Worm (Caenorhabditis elegans): ENCODE data around the gene C09B7.2.

C09B7.2 gene

ce11 chrX:2703887-2704286 is 36.0 kb downstream of the C09B7.2 start:
- TF ChIP-seq sma-9 (GFP tag; optimal IDR thresholded peaks at IDR 0.05) (peak; percentile 72), sma-9 (tag; optimal IDR thresholded peaks at IDR 0.05) (no peak), nhr-25 (tag; optimal IDR thresholded peaks at IDR 0.05) (peak; percentile 68), dmd-4 (tag; optimal IDR thresholded peaks at IDR 0.05) (no peak), fos-1 (tag; optimal IDR thresholded peaks at IDR 0.05) (peak; percentile 31), lin-39 (tag; optimal IDR thresholded peaks at IDR 0.05) (no peak), lin-13 (GFP tag; optimal IDR thresholded peaks at IDR 0.05) (no peak), ceh-16 (tag; optimal IDR thresholded peaks at IDR 0.05) (peak; percentile 94), elt-1 (tag; optimal IDR thresholded peaks at IDR 0.05) (peak; percentile 88)

DNA sequence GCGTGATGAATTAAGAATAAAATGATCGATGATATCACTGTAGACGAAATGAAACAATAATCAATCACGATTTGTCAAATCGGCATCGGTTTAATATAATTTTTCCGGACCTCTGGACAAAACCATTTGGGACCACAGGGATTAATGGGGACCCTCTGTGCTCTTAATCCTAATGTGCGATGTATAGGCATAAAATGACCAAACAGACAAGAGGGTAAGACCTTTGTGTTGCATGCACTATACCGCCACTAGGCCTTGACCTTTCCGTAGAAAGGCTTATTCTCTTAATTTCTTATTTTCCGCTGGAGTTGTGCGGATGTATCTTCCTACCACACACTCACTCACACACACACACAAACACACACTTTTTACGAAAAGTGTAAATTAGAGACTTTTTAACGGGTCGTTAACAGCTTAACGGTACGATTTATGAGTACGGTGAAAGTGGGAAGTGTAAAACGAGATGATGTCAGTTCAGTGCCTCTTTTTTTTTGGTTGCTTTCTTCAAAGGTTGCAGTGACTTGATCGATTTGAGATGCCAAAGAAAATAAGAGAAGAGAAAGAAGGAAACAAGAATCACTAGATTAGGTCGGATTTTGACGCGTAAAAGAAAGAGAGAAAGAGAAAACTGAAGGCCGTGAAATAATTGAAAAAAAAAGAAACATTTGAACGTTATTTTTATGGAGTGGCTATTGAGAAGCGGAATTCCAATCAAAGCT is 37.0 kb downstream of the C09B7.2 start:
- no peak for TF ChIP-seq nhr-21 (tag; optimal IDR thresholded peaks at IDR 0.05)
- TF ChIP-seq nhr-25 (tag; optimal IDR thresholded peaks at IDR 0.05): peak; percentile 41
- peak; percentile 29 for TF ChIP-seq blmp-1 (tag; optimal IDR thresholded peaks at IDR 0.05; ENCODE audit: insufficient read depth)
- no peak for TF ChIP-seq ceh-82 (tag; optimal IDR thresholded peaks at IDR 0.05)

DNA sequence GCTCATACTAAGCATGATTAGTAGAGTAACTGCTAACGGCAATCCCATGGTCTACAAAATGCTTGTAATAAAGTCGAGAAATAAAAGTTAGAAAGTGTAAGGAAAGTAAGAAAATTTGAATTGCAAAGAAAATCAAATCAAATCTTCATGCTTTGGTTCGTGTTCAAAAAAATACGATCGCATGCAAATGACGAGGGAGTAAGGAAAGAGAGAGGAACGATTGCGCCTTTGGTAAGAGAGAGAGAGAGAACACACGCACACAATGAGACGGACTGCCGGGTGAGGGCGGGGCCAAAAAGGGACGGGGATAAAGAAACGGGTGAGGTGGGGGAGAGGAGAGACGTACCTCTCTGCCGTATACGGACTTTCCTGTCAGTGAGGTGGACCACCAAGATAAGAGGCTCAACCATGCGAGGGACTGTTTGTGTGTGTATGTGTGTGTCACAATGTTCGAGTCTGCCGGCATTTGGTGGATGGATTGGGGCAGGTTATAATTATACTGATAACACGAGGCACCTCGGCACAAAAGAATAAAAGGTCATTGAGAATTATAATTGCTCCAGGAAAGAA is 38.0 kb downstream of the C09B7.2 start, which contains the start of gene igcm-3:
igcm-3 (minus strand) TSS at position 51 of the 570 bp plus-strand sequence.
- no peak for TF ChIP-seq sma-3 (GFP tag; optimal IDR thresholded peaks at IDR 0.05)
- TF ChIP-seq lin-11 (tag; optimal IDR thresholded peaks at IDR 0.05): no peak
- no peak for TF ChIP-seq nhr-23 (tag; optimal IDR thresholded peaks at IDR 0.05)
- no peak for TF ChIP-seq sem-4 (tag; optimal IDR thresholded peaks at IDR 0.05)
- TF ChIP-seq nhr-10 (tag; optimal IDR thresholded peaks at IDR 0.05): no peak
- no peak for TF ChIP-seq elt-3 (tag; optimal IDR thresholded peaks at IDR 0.05)
- TF ChIP-seq ceh-82 (tag; optimal IDR thresholded peaks at IDR 0.05): no peak
- TF ChIP-seq F13H6.1 (tag; optimal IDR thresholded peaks at IDR 0.05): no peak
- TF ChIP-seq ama-1 (optimal IDR thresholded peaks at IDR 0.05): no peak
- TF ChIP-seq snpc-4 (tag; optimal IDR thresholded peaks at IDR 0.05): no peak
- no peak for TF ChIP-seq peb-1 (tag; optimal IDR thresholded peaks at IDR 0.05)
- TF ChIP-seq Y55F3AM.14 (GFP tag; optimal IDR thresholded peaks at IDR 0.05): no peak
- TF ChIP-seq nhr-25 (tag; optimal IDR thresholded peaks at IDR 0.05): no peak
- TF ChIP-seq mab-5 (tag; optimal IDR thresholded peaks at IDR 0.05): no peak
- TF ChIP-seq gmeb-1 (tag; optimal IDR thresholded peaks at IDR 0.05): no peak
- TF ChIP-seq mdl-1 (tag; optimal IDR thresholded peaks at IDR 0.05): no peak
- TF ChIP-seq elt-1 (tag; optimal IDR thresholded peaks at IDR 0.05): no peak
- TF ChIP-seq crh-2 (tag; optimal IDR thresholded peaks at IDR 0.05): no peak
- TF ChIP-seq mbf-1 (tag; optimal IDR thresholded peaks at IDR 0.05): no peak

DNA sequence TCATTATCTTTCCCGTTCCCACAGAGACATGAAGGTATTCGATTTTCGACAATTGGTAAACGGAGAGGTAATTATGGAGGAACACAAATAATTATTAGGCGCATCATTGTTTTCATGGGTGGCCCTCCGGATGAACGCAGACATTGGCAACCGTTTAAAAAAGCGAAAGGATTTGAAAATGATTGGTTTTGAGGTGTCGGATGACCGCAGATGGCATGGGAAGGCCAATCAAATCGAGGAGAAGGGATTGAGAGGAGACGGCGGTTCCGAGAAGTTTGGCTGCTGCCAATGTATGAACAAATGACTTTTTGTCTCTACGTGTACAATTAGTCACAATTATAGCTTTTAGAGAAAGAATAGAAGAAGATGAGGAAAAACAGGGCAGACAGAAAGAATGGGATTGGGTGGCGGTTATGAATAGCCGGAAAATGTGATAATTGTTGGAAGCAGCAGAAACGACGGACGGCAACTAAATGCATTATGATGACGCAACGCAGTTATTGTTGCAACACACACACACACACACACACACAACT is 39.6 kb downstream of the C09B7.2 start:
- TF ChIP-seq nhr-129 (tag; optimal IDR thresholded peaks at IDR 0.05): no peak
- TF ChIP-seq unc-55 (GFP tag; optimal IDR thresholded peaks at IDR 0.05): no peak
- no peak for TF ChIP-seq nhr-25 (tag; optimal IDR thresholded peaks at IDR 0.05)
- no peak for TF ChIP-seq nhr-23 (tag; optimal IDR thresholded peaks at IDR 0.05)

ce11 chrX:2709183-2709582 is 41.3 kb downstream of the C09B7.2 start:
- TF ChIP-seq nhr-12 (tag; optimal IDR thresholded peaks at IDR 0.05): no peak
- TF ChIP-seq lin-39 (tag; optimal IDR thresholded peaks at IDR 0.05): no peak
- no peak for TF ChIP-seq sem-4 (tag; optimal IDR thresholded peaks at IDR 0.05)
- peak; percentile 16 for TF ChIP-seq nhr-25 (tag; optimal IDR thresholded peaks at IDR 0.05)
- TF ChIP-seq elt-1 (tag; optimal IDR thresholded peaks at IDR 0.05): peak; percentile 14
- no peak for TF ChIP-seq unc-62 (GFP tag; optimal IDR thresholded peaks at IDR 0.05)
- TF ChIP-seq nhr-129 (tag; optimal IDR thresholded peaks at IDR 0.05): peak; percentile 2
- TF ChIP-seq ceh-16 (tag; optimal IDR thresholded peaks at IDR 0.05): peak; percentile 58
- TF ChIP-seq ZK546.5 (tag; optimal IDR thresholded peaks at IDR 0.05): no peak
- no peak for TF ChIP-seq nhr-6 (tag; optimal IDR thresholded peaks at IDR 0.05)
- TF ChIP-seq mbf-1 (tag; optimal IDR thresholded peaks at IDR 0.05): no peak
